Worm (Caenorhabditis elegans): ENCODE measurements around the gene srt-50.

Gene srt-50

ce11 chrIV:15053271-15053670, 21.2 kb upstream of the srt-50 start, which contains the start of gene srt-47:
srt-47 (minus strand) TSS chrIV:15053371.
- TF ChIP-seq aly-1 (tag; optimal IDR thresholded peaks at IDR 0.05) (no peak), pes-1 (GFP tag; IDR thresholded peaks at IDR 0.05) (no peak), tra-4 (tag; optimal IDR thresholded peaks at IDR 0.05) (no peak), ama-1 (optimal IDR thresholded peaks at IDR 0.05) (no peak), hmg-4 (GFP tag; optimal IDR thresholded peaks at IDR 0.05) (no peak), tbx-37 (GFP tag; conservative IDR thresholded peaks at IDR 0.05) (no peak), ets-7 (tag; optimal IDR thresholded peaks at IDR 0.05) (no peak), sea-1 (GFP tag; conservative IDR thresholded peaks at IDR 0.05) (no peak), scrt-1 (GFP tag; IDR thresholded peaks at IDR 0.05) (no peak), B0310.2 (tag; optimal IDR thresholded peaks at IDR 0.05) (no peak), F13C5.2 (tag; optimal IDR thresholded peaks at IDR 0.05) (no peak), tbx-11 (GFP tag; IDR thresholded peaks at IDR 0.05) (no peak), ceh-36 (tag; optimal IDR thresholded peaks at IDR 0.05) (no peak), ceh-13 (GFP tag; optimal IDR thresholded peaks at IDR 0.05) (no peak), hmbx-1 (tag; optimal IDR thresholded peaks at IDR 0.05) (no peak), hnd-1 (tag; optimal IDR thresholded peaks at IDR 0.05) (no peak), flt-1 (GFP tag; IDR thresholded peaks at IDR 0.05) (no peak)

- TF ChIP-seq flt-1 (GFP tag; IDR thresholded peaks at IDR 0.05) (no peak), sea-1 (GFP tag; conservative IDR thresholded peaks at IDR 0.05) (no peak), ets-7 (tag; optimal IDR thresholded peaks at IDR 0.05) (no peak), tbx-37 (GFP tag; conservative IDR thresholded peaks at IDR 0.05) (no peak), B0310.2 (tag; optimal IDR thresholded peaks at IDR 0.05) (no peak), tra-4 (tag; optimal IDR thresholded peaks at IDR 0.05) (no peak), hmbx-1 (tag; optimal IDR thresholded peaks at IDR 0.05) (no peak), scrt-1 (GFP tag; IDR thresholded peaks at IDR 0.05) (no peak), pes-1 (GFP tag; IDR thresholded peaks at IDR 0.05) (no peak), ceh-36 (tag; optimal IDR thresholded peaks at IDR 0.05) (no peak), F13C5.2 (tag; optimal IDR thresholded peaks at IDR 0.05) (no peak)
Observed at ce11 chrIV:15056081-15056586, 18.4 kb upstream of the srt-50 start, which contains the start of gene Y41E3.19. Y41E3.19 (plus strand) TSS chrIV:15056131.

- TF ChIP-seq tbx-37 (GFP tag; conservative IDR thresholded peaks at IDR 0.05), result no peak
- TF ChIP-seq tra-4 (tag; optimal IDR thresholded peaks at IDR 0.05), result no peak
- no peak for TF ChIP-seq flt-1 (GFP tag; IDR thresholded peaks at IDR 0.05)
Observed at ce11 chrIV:15057994-15058393, 16.5 kb upstream of the srt-50 start, which contains the start of gene Y41E3.13. Y41E3.13 (plus strand) TSS chrIV:15058294.

ce11 chrIV:15059150-15059549, 15.3 kb upstream of the srt-50 start:
- peak; percentile 5 for TF ChIP-seq hnd-1 (tag; optimal IDR thresholded peaks at IDR 0.05)
- TF ChIP-seq sea-1 (GFP tag; conservative IDR thresholded peaks at IDR 0.05), result peak; percentile 69; the same call in 1 of the 2 replicates
- TF ChIP-seq flt-1 (GFP tag; IDR thresholded peaks at IDR 0.05), result peak; percentile 72; the same call in 1 of the 2 replicates
- TF ChIP-seq pes-1 (GFP tag; IDR thresholded peaks at IDR 0.05), result peak; percentile 85

- TF ChIP-seq tra-4 (tag; optimal IDR thresholded peaks at IDR 0.05) (no peak), ama-1 (optimal IDR thresholded peaks at IDR 0.05) (no peak), scrt-1 (GFP tag; IDR thresholded peaks at IDR 0.05) (no peak), sea-1 (GFP tag; conservative IDR thresholded peaks at IDR 0.05) (no peak), aly-1 (tag; optimal IDR thresholded peaks at IDR 0.05) (no peak), hmg-4 (GFP tag; optimal IDR thresholded peaks at IDR 0.05) (no peak), pes-1 (GFP tag; IDR thresholded peaks at IDR 0.05) (no peak), ets-7 (tag; optimal IDR thresholded peaks at IDR 0.05) (no peak), tbx-37 (GFP tag; conservative IDR thresholded peaks at IDR 0.05) (no peak)
Observed at ce11 chrIV:15063789-15064188, 10.7 kb upstream of the srt-50 start.

ce11 chrIV:15065653-15066052, 8.8 kb upstream of the srt-50 start, which contains the start of gene Y41E3.18:
Y41E3.18 (minus strand) TSS chrIV:15065753.
- TF ChIP-seq hmbx-1 (tag; optimal IDR thresholded peaks at IDR 0.05) (no peak), B0310.2 (tag; optimal IDR thresholded peaks at IDR 0.05) (no peak), aly-1 (tag; optimal IDR thresholded peaks at IDR 0.05) (no peak), ets-7 (tag; optimal IDR thresholded peaks at IDR 0.05) (no peak), tbx-11 (GFP tag; IDR thresholded peaks at IDR 0.05) (no peak), hmg-4 (GFP tag; optimal IDR thresholded peaks at IDR 0.05) (no peak), ama-1 (optimal IDR thresholded peaks at IDR 0.05) (no peak), scrt-1 (GFP tag; IDR thresholded peaks at IDR 0.05) (no peak), ceh-36 (tag; optimal IDR thresholded peaks at IDR 0.05) (no peak), tra-4 (tag; optimal IDR thresholded peaks at IDR 0.05) (no peak), sea-1 (GFP tag; conservative IDR thresholded peaks at IDR 0.05) (no peak), F13C5.2 (tag; optimal IDR thresholded peaks at IDR 0.05) (no peak), ceh-13 (GFP tag; optimal IDR thresholded peaks at IDR 0.05) (no peak), pes-1 (GFP tag; IDR thresholded peaks at IDR 0.05) (no peak)

- no peak for TF ChIP-seq hmbx-1 (tag; optimal IDR thresholded peaks at IDR 0.05)
- no peak for TF ChIP-seq hnd-1 (tag; optimal IDR thresholded peaks at IDR 0.05)
- no peak for TF ChIP-seq ceh-36 (tag; optimal IDR thresholded peaks at IDR 0.05)
- TF ChIP-seq tbx-11 (GFP tag; IDR thresholded peaks at IDR 0.05), result no peak
- no peak for TF ChIP-seq B0310.2 (tag; optimal IDR thresholded peaks at IDR 0.05)
- TF ChIP-seq aly-1 (tag; optimal IDR thresholded peaks at IDR 0.05), result no peak
- TF ChIP-seq tbx-37 (GFP tag; conservative IDR thresholded peaks at IDR 0.05), result no peak
- TF ChIP-seq ceh-13 (GFP tag; optimal IDR thresholded peaks at IDR 0.05), result no peak
- TF ChIP-seq flt-1 (GFP tag; IDR thresholded peaks at IDR 0.05), result no peak
- no peak for TF ChIP-seq sea-1 (GFP tag; conservative IDR thresholded peaks at IDR 0.05)
- TF ChIP-seq scrt-1 (GFP tag; IDR thresholded peaks at IDR 0.05), result no peak
- TF ChIP-seq pes-1 (GFP tag; IDR thresholded peaks at IDR 0.05), result no peak
- TF ChIP-seq ama-1 (optimal IDR thresholded peaks at IDR 0.05), result no peak
- TF ChIP-seq ets-7 (tag; optimal IDR thresholded peaks at IDR 0.05), result no peak
- TF ChIP-seq tra-4 (tag; optimal IDR thresholded peaks at IDR 0.05), result no peak
- TF ChIP-seq hmg-4 (GFP tag; optimal IDR thresholded peaks at IDR 0.05), result no peak
- no peak for TF ChIP-seq F13C5.2 (tag; optimal IDR thresholded peaks at IDR 0.05)
Observed at ce11 chrIV:15068818-15069217, 5.7 kb upstream of the srt-50 start, which contains the start of gene srt-48. srt-48 (minus strand) TSS chrIV:15068918.
